Worm (Caenorhabditis elegans) whole organism, L1 larva: ENCODE data around the gene pat-2.
A peak's percentile ranks its signal among the peaks of the same experiment; 100 is the strongest.

ENCODE experiments used
- C04F5.9 ChIP-seq: sonication (generic microtip); optimal IDR thresholded peaks from 2 replicates; lab custom pipeline; 2016; ENCODE audit warnings: missing genetic modification characterization, missing compliant biosample characterization
- aly-2 ChIP-seq: fragments of 150-350 bp; optimal IDR thresholded peaks from 2 replicates; lab custom pipeline; 2014; ENCODE audit warnings: missing biosample characterization, missing genetic modification characterization
- ama-1 ChIP-seq: fragments of 150-350 bp; optimal IDR thresholded peaks from 2 replicates; lab custom pipeline; 2014
- ces-1 ChIP-seq: fragments of 150-350 bp; optimal IDR thresholded peaks from 2 replicates; lab custom pipeline; 2014; ENCODE audit warnings: missing biosample characterization, missing genetic modification reagents, missing genetic modification characterization
- dpl-1 ChIP-seq, 3 experiments: fragments of 150-350 bp in 2 of 3; sonication (generic microtip) in 1 of 3; optimal IDR thresholded peaks; 2 replicates each; lab custom pipeline; 2014 to 2017; ENCODE audit warnings: missing biosample characterization in 3 of 3, missing genetic modification characterization in 3 of 3, missing genetic modification reagents in 3 of 3
- dsc-1 ChIP-seq: sonication (generic microtip); optimal IDR thresholded peaks from 2 replicates; lab custom pipeline; 2016; ENCODE audit warnings: mild to moderate bottlenecking, missing genetic modification characterization, missing compliant biosample characterization
- efl-1 ChIP-seq, 4 experiments: fragments of 150-350 bp; optimal IDR thresholded peaks in 3 of 4; peaks in 1 of 4; 1 replicate in 1 of 4; 2 replicates in 3 of 4; lab custom pipeline; 2014; ENCODE audit warnings: missing biosample characterization in 2 of 4, missing genetic modification characterization in 2 of 4, missing genetic modification reagents in 2 of 4
- egl-13 ChIP-seq: sonication (generic microtip); optimal IDR thresholded peaks from 2 replicates; lab custom pipeline; 2016; ENCODE audit warnings: missing genotype, missing genetic modification reagents, missing genetic modification characterization, missing compliant biosample characterization
- elt-2 ChIP-seq: sonication (generic microtip); optimal IDR thresholded peaks from 2 replicates; lab custom pipeline; 2016; ENCODE audit warnings: missing genetic modification characterization, mild to moderate bottlenecking, inconsistent platforms, missing compliant biosample characterization, missing genetic modification reagents
- elt-3 ChIP-seq, 6 experiments: fragments of 150-350 bp in 1 of 6; sonication (generic microtip); optimal IDR thresholded peaks; 2 replicates each; lab custom pipeline; 2017 to 2018; ENCODE audit warnings: missing biosample characterization in 6 of 6, missing genetic modification characterization in 6 of 6, inconsistent platforms in 1 of 6
- ets-5 ChIP-seq: fragments of 200-800 bp; sonication (Bioruptor generic); IDR thresholded peaks from 2 replicates; pipeline ENCODE4 v1.3.6; 2022; ENCODE audit warnings: missing genetic modification characterization, missing compliant biosample characterization
- fkh-10 ChIP-seq: sonication (generic microtip); optimal IDR thresholded peaks from 2 replicates; lab custom pipeline; 2017; ENCODE audit warnings: missing biosample characterization, missing genetic modification reagents, missing genetic modification characterization
- fkh-4 ChIP-seq: sonication (generic microtip); optimal IDR thresholded peaks from 2 replicates; lab custom pipeline; 2016; ENCODE audit warnings: missing compliant biosample characterization, missing genetic modification characterization, borderline replicate concordance
- fkh-8 ChIP-seq: sonication (generic microtip); optimal IDR thresholded peaks from 2 replicates; lab custom pipeline; 2016; ENCODE audit warnings: mild to moderate bottlenecking, missing genetic modification characterization, missing compliant biosample characterization
- fos-1 ChIP-seq: fragments of 150-350 bp; optimal IDR thresholded peaks from 2 replicates; lab custom pipeline; 2014; ENCODE audit warnings: missing biosample characterization, missing genetic modification characterization
- hlh-4 ChIP-seq: sonication (generic microtip); optimal IDR thresholded peaks from 2 replicates; lab custom pipeline; 2016; ENCODE audit warnings: mild to moderate bottlenecking, missing genetic modification characterization, missing compliant biosample characterization
- irx-1 ChIP-seq: sonication (generic microtip); optimal IDR thresholded peaks from 2 replicates; lab custom pipeline; 2016; ENCODE audit warnings: missing genetic modification characterization, missing compliant biosample characterization
- lin-14 ChIP-seq: fragments of 200-800 bp; sonication (Bioruptor generic); optimal IDR thresholded peaks from 2 replicates; lab custom pipeline; 2018; ENCODE audit warnings: mild to moderate bottlenecking, missing genetic modification characterization, moderate library complexity, missing compliant biosample characterization
- lin-39 ChIP-seq: fragments of 150-350 bp; optimal IDR thresholded peaks from 2 replicates; lab custom pipeline; 2014; ENCODE audit warnings: missing biosample characterization, missing genetic modification reagents, missing genetic modification characterization
- lir-3 ChIP-seq: sonication (generic microtip); optimal IDR thresholded peaks from 2 replicates; lab custom pipeline; 2016; ENCODE audit warnings: mild to moderate bottlenecking, missing genetic modification characterization, moderate library complexity, missing compliant biosample characterization; ENCODE audit not compliant: poor library complexity
- lsy-2 ChIP-seq, 2 experiments: fragments of 150-350 bp; optimal IDR thresholded peaks; 2 replicates each; lab custom pipeline; 2014; ENCODE audit warnings: missing biosample characterization in 2 of 2, missing genetic modification characterization in 2 of 2
- mab-9 ChIP-seq: fragments of 200-800 bp; sonication (Bioruptor generic); IDR thresholded peaks from 2 replicates; pipeline ENCODE4 v1.3.6; 2022; ENCODE audit warnings: missing genetic modification reagents, missing genetic modification characterization, missing compliant biosample characterization
- mef-2 ChIP-seq: fragments of 150-350 bp; optimal IDR thresholded peaks from 2 replicates; lab custom pipeline; 2014; ENCODE audit warnings: missing biosample characterization, missing genetic modification characterization
- mep-1 ChIP-seq: fragments of 150-350 bp; optimal IDR thresholded peaks from 2 replicates; lab custom pipeline; 2014; ENCODE audit warnings: missing biosample characterization, missing genetic modification characterization
- nhr-11 ChIP-seq: fragments of 150-350 bp; optimal IDR thresholded peaks from 2 replicates; lab custom pipeline; 2014; ENCODE audit warnings: missing biosample characterization, missing genetic modification characterization
- nhr-12 ChIP-seq: sonication (generic microtip); optimal IDR thresholded peaks from 2 replicates; lab custom pipeline; 2017; ENCODE audit warnings: missing biosample characterization, missing genetic modification characterization
- nhr-19 ChIP-seq: fragments of 200-800 bp; sonication (Bioruptor generic); conservative IDR thresholded peaks from 2 replicates; pipeline ENCODE4 v1.3.6; 2022; ENCODE audit warnings: missing genetic modification characterization, missing compliant biosample characterization
- nhr-20 ChIP-seq: sonication (generic microtip); optimal IDR thresholded peaks from 2 replicates; lab custom pipeline; 2016; ENCODE audit warnings: mild to moderate bottlenecking, missing genetic modification characterization, missing compliant biosample characterization
- nhr-237 ChIP-seq: fragments of 150-350 bp; optimal IDR thresholded peaks from 2 replicates; lab custom pipeline; 2014; ENCODE audit warnings: missing biosample characterization, missing genetic modification characterization
- nhr-71 ChIP-seq: sonication (generic microtip); optimal IDR thresholded peaks from 2 replicates; lab custom pipeline; 2016; ENCODE audit warnings: mild to moderate bottlenecking, missing genetic modification characterization, moderate library complexity, missing compliant biosample characterization
- nhr-77 ChIP-seq: fragments of 150-350 bp; optimal IDR thresholded peaks from 2 replicates; lab custom pipeline; 2014; ENCODE audit warnings: missing biosample characterization, missing genetic modification characterization
- nhr-85 ChIP-seq: sonication (generic microtip); peaks from one replicate; lab custom pipeline; 2016; ENCODE audit warnings: missing genetic modification characterization, inconsistent platforms, missing compliant biosample characterization
- rnt-1 ChIP-seq: sonication (generic microtip); optimal IDR thresholded peaks from 2 replicates; lab custom pipeline; 2016; ENCODE audit warnings: mild to moderate bottlenecking, missing genetic modification characterization, moderate library complexity, missing compliant biosample characterization
- skn-1 ChIP-seq: fragments of 150-350 bp; optimal IDR thresholded peaks from 2 replicates; lab custom pipeline; 2014; ENCODE audit warnings: missing biosample characterization, missing genetic modification characterization
- sox-4 ChIP-seq: sonication (generic microtip); optimal IDR thresholded peaks from 2 replicates; lab custom pipeline; 2016; ENCODE audit warnings: missing genetic modification characterization, missing compliant biosample characterization
- sup-37 ChIP-seq: fragments of 200-800 bp; sonication (Bioruptor generic); optimal IDR thresholded peaks from 2 replicates; lab custom pipeline; 2018; ENCODE audit warnings: mild to moderate bottlenecking, missing genetic modification characterization, missing compliant biosample characterization
- tbx-2 ChIP-seq: sonication (generic microtip); optimal IDR thresholded peaks from 2 replicates; lab custom pipeline; 2016; ENCODE audit warnings: missing genetic modification characterization, missing compliant biosample characterization
- unc-98 ChIP-seq: fragments of 200-800 bp; sonication (Bioruptor generic); IDR thresholded peaks from 2 replicates; pipeline ENCODE4 v1.3.6; 2022; ENCODE audit warnings: missing genetic modification characterization, missing compliant biosample characterization
- vab-15 ChIP-seq: sonication (generic microtip); optimal IDR thresholded peaks from 2 replicates; lab custom pipeline; 2017; ENCODE audit warnings: missing genotype, mild to moderate bottlenecking, missing genetic modification characterization, missing compliant biosample characterization
- xbp-1 ChIP-seq: sonication (generic microtip); optimal IDR thresholded peaks from 2 replicates; lab custom pipeline; 2016; ENCODE audit warnings: missing genetic modification characterization, missing compliant biosample characterization
- zag-1 ChIP-seq: fragments of 150-350 bp; optimal IDR thresholded peaks from 2 replicates; lab custom pipeline; 2014; ENCODE audit warnings: missing biosample characterization, missing genetic modification characterization
- zip-4 ChIP-seq: fragments of 200-800 bp; sonication (Bioruptor generic); optimal IDR thresholded peaks from 2 replicates; lab custom pipeline; 2018; ENCODE audit warnings: mild to moderate bottlenecking, missing genetic modification characterization, moderate library complexity, missing compliant biosample characterization

pat-2 gene

DNA sequence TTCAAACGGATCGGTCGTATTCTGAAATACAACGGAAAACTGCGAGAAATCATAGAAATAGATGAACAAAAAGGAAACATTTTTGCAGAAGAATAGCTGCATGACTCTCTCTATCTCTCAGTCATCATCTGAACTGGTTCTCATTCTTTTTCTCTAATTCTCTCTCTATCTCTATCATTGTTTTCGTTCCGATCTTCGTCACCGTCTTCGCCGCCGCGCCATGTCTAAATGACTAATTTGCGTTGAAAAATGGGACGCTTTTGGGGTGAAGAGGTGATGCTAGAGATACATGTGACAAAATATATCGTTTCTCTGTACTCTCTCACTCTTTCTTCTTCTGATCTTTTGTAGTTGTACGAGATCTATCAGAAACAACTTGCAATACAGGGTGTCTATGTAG is 38.2 kb upstream of the pat-2 start (continued):
- TF ChIP-seq nhr-11 (tag; lab: Kevin White, UChicago) = no peak
- TF ChIP-seq lir-3 = peak; percentile 27
- no peak for TF ChIP-seq nhr-77 (tag; lab: Kevin White, UChicago)
- TF ChIP-seq mep-1 (tag; lab: Kevin White, UChicago) = peak; percentile 47
- no peak for TF ChIP-seq sup-37 (GFP tag; lab: Kevin White, UChicago)
- no peak for TF ChIP-seq zip-4
- no peak for TF ChIP-seq vab-15 (tag; lab: Kevin White, UChicago)
- peak; percentile 15 for TF ChIP-seq xbp-1 (tag; lab: Kevin White, UChicago)
- TF ChIP-seq hlh-4 (tag; lab: Kevin White, UChicago) = no peak
- TF ChIP-seq mab-9 (GFP tag; lab: Robert Waterston, UW) = no peak
- no peak for TF ChIP-seq nhr-12 (tag; lab: Kevin White, UChicago)
- peak; percentile 8 for TF ChIP-seq fos-1
- no peak for TF ChIP-seq mef-2
- TF ChIP-seq nhr-20 (tag; lab: Kevin White, UChicago) = peak; percentile 87
- TF ChIP-seq aly-2 (tag; lab: Kevin White, UChicago) = no peak
- peak; percentile 97 for TF ChIP-seq nhr-85 (tag; lab: Kevin White, UChicago)
- peak; percentile 28 for TF ChIP-seq rnt-1 (tag; lab: Kevin White, UChicago)
- no peak for TF ChIP-seq ets-5 (GFP tag; lab: Robert Waterston, UW)
- peak; percentile 89 for TF ChIP-seq lin-14
- no peak for TF ChIP-seq sox-4
- no peak for TF ChIP-seq ama-1 (lab: Kevin White, UChicago)
- no peak for TF ChIP-seq zag-1 (tag; lab: Kevin White, UChicago)
- no peak for TF ChIP-seq elt-2
- no peak for TF ChIP-seq nhr-237 (tag; lab: Kevin White, UChicago)
- TF ChIP-seq C04F5.9 (tag; lab: Kevin White, UChicago) = no peak
- TF ChIP-seq dpl-1 (GFP tag; optimal IDR thresholded peaks at IDR 0.05; lab: Kevin White, UChicago) = peak in 2 of 3 experiments; percentile 33 to 43
- no peak for TF ChIP-seq lin-39
- no peak for TF ChIP-seq ces-1
- peak; percentile 74 for TF ChIP-seq tbx-2 (tag; lab: Kevin White, UChicago)
- no peak for TF ChIP-seq fkh-4 (tag; lab: Kevin White, UChicago)
- TF ChIP-seq egl-13 (tag; lab: Kevin White, UChicago) = no peak
- peak; percentile 53 for TF ChIP-seq nhr-19 (GFP tag; lab: Robert Waterston, UW)
- TF ChIP-seq efl-1 (optimal IDR thresholded peaks at IDR 0.05; lab: Kevin White, UChicago) = peak; percentile 5 to 33
- peak; percentile 20 to 86 for TF ChIP-seq efl-1 (GFP tag; optimal IDR thresholded peaks at IDR 0.05 in 1 of 2; lab: Kevin White, UChicago)

DNA sequence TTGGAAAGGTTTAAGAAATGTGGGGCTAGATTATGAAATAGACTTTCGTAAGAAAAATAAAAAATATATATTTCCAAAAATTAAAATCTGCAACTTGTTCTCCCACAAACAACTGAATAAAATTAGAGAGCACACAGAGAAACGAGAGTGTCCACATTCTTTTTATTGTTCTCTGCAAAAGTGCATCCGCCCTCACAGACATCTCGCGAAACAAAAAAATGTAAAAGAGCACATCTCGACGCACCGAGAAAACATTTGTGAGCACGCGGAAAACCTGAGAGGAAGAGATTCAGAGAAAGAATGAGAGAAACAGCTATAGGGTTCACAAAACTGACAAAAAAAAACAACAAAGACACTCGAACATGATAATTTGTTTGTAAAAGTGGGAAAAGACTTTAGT is 36.6 kb upstream of the pat-2 start:
- TF ChIP-seq lsy-2 (tag; optimal IDR thresholded peaks at IDR 0.05; lab: Kevin White, UChicago) (peak; percentile 12 to 31), fkh-10 (GFP tag; lab: Kevin White, UChicago) (peak; percentile 67), efl-1 (optimal IDR thresholded peaks at IDR 0.05; lab: Kevin White, UChicago) (no peak), efl-1 (GFP tag; optimal IDR thresholded peaks at IDR 0.05 in 1 of 2; lab: Kevin White, UChicago) (peak; percentile 2 to 3), mep-1 (tag; lab: Kevin White, UChicago) (peak; percentile 3), egl-13 (tag; lab: Kevin White, UChicago) (no peak), nhr-71 (tag; lab: Kevin White, UChicago) (peak; percentile 39), skn-1 (tag; lab: Kevin White, UChicago) (peak; percentile 16), irx-1 (no peak), elt-3 (tag; optimal IDR thresholded peaks at IDR 0.05; lab: Kevin White, UChicago) (no peak), lin-14 (peak; percentile 86), dsc-1 (tag; lab: Kevin White, UChicago) (peak; percentile 14), fkh-8 (peak; percentile 24), mef-2 (peak; percentile 31), unc-98 (GFP tag; lab: Robert Waterston, UW) (no peak)
